Fruit fly (Drosophila melanogaster) whole organism, embryonic: ENCODE measurements around the gene CG14731.

Source experiments
- B-H1 ChIP-seq: fragments of 200-800 bp; sonication (Bioruptor generic); IDR thresholded peaks from 3 replicates; pipeline ENCODE4 v1.3.6; 2022; ENCODE audit warnings: missing biosample characterization, missing genetic modification characterization
- Blimp-1 ChIP-seq: fragments of 200-800 bp; sonication (Bioruptor generic); optimal IDR thresholded peaks from 3 replicates; lab custom pipeline; 2018; ENCODE audit warnings: missing biosample characterization, missing genetic modification characterization, mild to moderate bottlenecking, moderate library complexity, missing genetic modification reagents
- CG10462 ChIP-seq: fragments of 200-800 bp; sonication (Bioruptor generic); optimal IDR thresholded peaks from 2 replicates; lab custom pipeline; 2016; ENCODE audit warnings: missing biosample characterization, missing genetic modification characterization
- CG10959 ChIP-seq: fragments of 200-800 bp; sonication (Bioruptor generic); IDR thresholded peaks from 2 replicates; pipeline ENCODE4 v1.3.6; 2022; ENCODE audit warnings: missing biosample characterization, missing genetic modification characterization
- CG11456 ChIP-seq: fragments of 200-800 bp; sonication (Bioruptor generic); IDR thresholded peaks from 3 replicates; pipeline ENCODE4 v1.3.6; 2022; ENCODE audit warnings: missing biosample characterization, missing genetic modification characterization
- CG11560 ChIP-seq: fragments of 200-800 bp; sonication (Bioruptor generic); IDR thresholded peaks from 3 replicates; pipeline ENCODE4 v1.3.6; 2022; ENCODE audit warnings: missing biosample characterization, missing genetic modification characterization
- CG12236 ChIP-seq: fragments of 200-800 bp; sonication (Bioruptor generic); optimal IDR thresholded peaks from 2 replicates; lab custom pipeline; 2016; ENCODE audit warnings: missing biosample characterization, missing genetic modification characterization
- CG14710 ChIP-seq: fragments of 200-800 bp; sonication (Bioruptor generic); optimal IDR thresholded peaks from 3 replicates; lab custom pipeline; 2019; ENCODE audit warnings: missing biosample characterization, mild to moderate bottlenecking, missing genetic modification characterization, moderate library complexity
- CG15601 ChIP-seq: fragments of 200-800 bp; sonication (Bioruptor generic); optimal IDR thresholded peaks from 3 replicates; lab custom pipeline; 2019; ENCODE audit warnings: missing biosample characterization, mild to moderate bottlenecking, missing genetic modification characterization, moderate library complexity
- CG1647 ChIP-seq: fragments of 200-800 bp; sonication (Bioruptor generic); optimal IDR thresholded peaks from 3 replicates; lab custom pipeline; 2016; ENCODE audit warnings: missing biosample characterization, missing genetic modification characterization
- CG17361 ChIP-seq: fragments of 200-800 bp; sonication (Bioruptor generic); IDR thresholded peaks from 3 replicates; pipeline ENCODE4 v1.3.6; 2022; ENCODE audit warnings: missing biosample characterization, missing genetic modification characterization
- CG17829 ChIP-seq: fragments of 200-800 bp; optimal IDR thresholded peaks from 2 replicates; lab custom pipeline; 2019; ENCODE audit warnings: missing biosample characterization, mild to moderate bottlenecking, missing genetic modification characterization, moderate library complexity
- CG34422 ChIP-seq: fragments of 200-800 bp; sonication (Bioruptor generic); IDR thresholded peaks from 3 replicates; pipeline ENCODE4 v1.3.6; 2022; ENCODE audit warnings: missing biosample characterization, missing genetic modification characterization
- CG3847 ChIP-seq: fragments of 200-800 bp; sonication (Bioruptor generic); IDR thresholded peaks from 2 replicates; pipeline ENCODE4 v1.3.6; 2022; ENCODE audit warnings: missing biosample characterization, missing genetic modification characterization
- CG5245 ChIP-seq: fragments of 200-800 bp; sonication (Bioruptor generic); optimal IDR thresholded peaks from 3 replicates; lab custom pipeline; 2016; ENCODE audit warnings: missing biosample characterization, missing genetic modification characterization
- CG6813 ChIP-seq: fragments of 200-800 bp; sonication (Bioruptor generic); optimal IDR thresholded peaks from 2 replicates; lab custom pipeline; 2017; ENCODE audit warnings: missing biosample characterization, missing genetic modification characterization, mild to moderate bottlenecking, moderate library complexity, missing genetic modification reagents
- CG7357 ChIP-seq: fragments of 200-800 bp; sonication (Bioruptor generic); IDR thresholded peaks from 3 replicates; pipeline ENCODE4 v1.3.6; 2022; ENCODE audit warnings: missing biosample characterization, missing genetic modification characterization
- CG8478 ChIP-seq: fragments of >200 bp; optimal IDR thresholded peaks from 2 replicates; lab custom pipeline; 2018
- CG8944 ChIP-seq: fragments of 200-800 bp; sonication (Bioruptor generic); optimal IDR thresholded peaks from 3 replicates; lab custom pipeline; 2016; ENCODE audit warnings: missing biosample characterization, missing genetic modification characterization
- CG9797 ChIP-seq: fragments of 200-800 bp; sonication (Bioruptor generic); optimal IDR thresholded peaks from 3 replicates; lab custom pipeline; 2018; ENCODE audit warnings: missing biosample characterization, mild to moderate bottlenecking, missing genetic modification characterization
- CrebB ChIP-seq: fragments of 200-800 bp; sonication (Bioruptor generic); optimal IDR thresholded peaks from 3 replicates; lab custom pipeline; 2018; ENCODE audit warnings: missing biosample characterization, mild to moderate bottlenecking, missing genetic modification characterization
- Dad ChIP-seq: fragments of 200-800 bp; sonication (Bioruptor generic); optimal IDR thresholded peaks from 3 replicates; lab custom pipeline; 2016; ENCODE audit warnings: missing biosample characterization, missing genetic modification characterization
- Dll ChIP-seq: fragments of 200-800 bp; sonication (Bioruptor generic); IDR thresholded peaks from 4 replicates; pipeline ENCODE4 v1.3.6; 2022; ENCODE audit warnings: missing biosample characterization, missing genetic modification characterization; ENCODE audit not compliant: partially characterized antibody
- Ets65A ChIP-seq: fragments of 200-800 bp; sonication (Bioruptor generic); peaks from one replicate; lab custom pipeline; 2016; ENCODE audit warnings: missing biosample characterization, missing genetic modification characterization
- H15 ChIP-seq: fragments of 200-800 bp; sonication (Bioruptor generic); IDR thresholded peaks from 3 replicates; pipeline ENCODE4 v1.3.6; 2022; ENCODE audit warnings: missing biosample characterization, missing genetic modification characterization
- Jarid2 ChIP-seq: fragments of 200-800 bp; sonication (Bioruptor generic); optimal IDR thresholded peaks from 3 replicates; lab custom pipeline; 2017; ENCODE audit warnings: mild to moderate bottlenecking, missing biosample characterization, missing genetic modification reagents, missing genetic modification characterization
- Med ChIP-seq: fragments of 200-800 bp; sonication (Bioruptor generic); peaks from one replicate; lab custom pipeline; 2016; ENCODE audit warnings: missing biosample characterization, missing genetic modification characterization, mild to moderate bottlenecking, inconsistent platforms, moderate library complexity
- NC2α ChIP-seq: fragments of 200-800 bp; sonication (Bioruptor generic); optimal IDR thresholded peaks from 2 replicates; lab custom pipeline; 2016; ENCODE audit warnings: missing biosample characterization, missing genetic modification characterization
- NFAT ChIP-seq: fragments of 200-800 bp; sonication (Bioruptor generic); IDR thresholded peaks from 2 replicates; pipeline ENCODE4 v1.3.6; 2022; ENCODE audit warnings: missing biosample characterization, missing genetic modification characterization
- Oaz ChIP-seq: fragments of 200-800 bp; sonication (Bioruptor generic); IDR thresholded peaks from 2 replicates; pipeline ENCODE4 v1.3.6; 2022; ENCODE audit warnings: missing biosample characterization, missing genetic modification characterization
- Ptx1 ChIP-seq: fragments of 200-800 bp; sonication (Bioruptor generic); IDR thresholded peaks from 2 replicates; pipeline ENCODE4 v1.3.6; 2022; ENCODE audit warnings: missing biosample characterization, missing genetic modification characterization
- Scr ChIP-seq: fragments of 200-800 bp; sonication (Bioruptor generic); IDR thresholded peaks from 2 replicates; pipeline ENCODE4 v1.3.6; 2022; ENCODE audit warnings: missing biosample characterization, missing genetic modification characterization; ENCODE audit not compliant: partially characterized antibody
- Side ChIP-seq: fragments of 200-800 bp; sonication (Bioruptor generic); optimal IDR thresholded peaks from 2 replicates; lab custom pipeline; 2016; ENCODE audit warnings: missing biosample characterization, missing genetic modification characterization
- Stat92E ChIP-seq, 3 experiments: fragments of >200 bp in 2 of 3; fragments of 200-800 bp in 1 of 3; sonication (Bioruptor generic) in 1 of 3; optimal IDR thresholded peaks; 2 replicates each; lab custom pipeline; 2017 to 2019; ENCODE audit warnings: missing biosample characterization in 3 of 3, missing genetic modification characterization in 3 of 3, mild to moderate bottlenecking in 1 of 3, moderate library complexity in 1 of 3
- ap ChIP-seq: fragments of 200-800 bp; sonication (Bioruptor generic); IDR thresholded peaks from 2 replicates; pipeline ENCODE4 v1.3.6; 2022; ENCODE audit warnings: missing biosample characterization, missing genetic modification characterization
- bowl ChIP-seq: fragments of 200-800 bp; sonication (Bioruptor generic); IDR thresholded peaks from 2 replicates; pipeline ENCODE4 v1.3.6; 2022; ENCODE audit warnings: missing biosample characterization, missing genetic modification characterization
- crol ChIP-seq: fragments of 200-800 bp; sonication (Bioruptor generic); IDR thresholded peaks from 2 replicates; pipeline ENCODE4 v1.3.6; 2022; ENCODE audit warnings: missing biosample characterization, missing genetic modification characterization
- en ChIP-seq: fragments of 200-800 bp; sonication (Bioruptor generic); optimal IDR thresholded peaks from 2 replicates; lab custom pipeline; 2016; ENCODE audit warnings: missing biosample characterization, missing genetic modification characterization
- exex ChIP-seq: fragments of 200-800 bp; sonication (Bioruptor generic); optimal IDR thresholded peaks from 4 replicates; lab custom pipeline; 2018; ENCODE audit warnings: missing biosample characterization, mild to moderate bottlenecking, missing genetic modification characterization, moderate library complexity
- fd96Cb ChIP-seq: fragments of 200-800 bp; sonication (Bioruptor generic); optimal IDR thresholded peaks from 2 replicates; lab custom pipeline; 2018; ENCODE audit warnings: missing biosample characterization, mild to moderate bottlenecking, missing genetic modification characterization, moderate library complexity
- gfzf ChIP-seq: fragments of 200-800 bp; sonication (Bioruptor generic); optimal IDR thresholded peaks from 2 replicates; lab custom pipeline; 2016; ENCODE audit warnings: missing biosample characterization, mild to moderate bottlenecking, missing genetic modification characterization, moderate library complexity
- luna ChIP-seq: fragments of 200-800 bp; sonication (Bioruptor generic); optimal IDR thresholded peaks from 2 replicates; lab custom pipeline; 2016; ENCODE audit warnings: missing biosample characterization, missing genetic modification characterization
- row ChIP-seq: fragments of 200-800 bp; sonication (Bioruptor generic); IDR thresholded peaks from 3 replicates; pipeline ENCODE4 v1.3.6; 2022; ENCODE audit warnings: missing biosample characterization, missing genetic modification characterization
- sens ChIP-seq: fragments of 200-800 bp; sonication (Bioruptor generic); peaks from one replicate; lab custom pipeline; 2016; ENCODE audit warnings: missing biosample characterization, missing genetic modification characterization
- vnd ChIP-seq: fragments of 200-800 bp; sonication (Bioruptor generic); IDR thresholded peaks from 3 replicates; pipeline ENCODE4 v1.3.6; 2022; ENCODE audit warnings: missing biosample characterization, missing genetic modification characterization; ENCODE audit not compliant: partially characterized antibody
- z ChIP-seq: fragments of 200-800 bp; sonication (Bioruptor generic); IDR thresholded peaks from 3 replicates; pipeline ENCODE4 v1.3.6; 2022; ENCODE audit warnings: missing biosample characterization, missing genetic modification characterization

Gene CG14731

DNA sequence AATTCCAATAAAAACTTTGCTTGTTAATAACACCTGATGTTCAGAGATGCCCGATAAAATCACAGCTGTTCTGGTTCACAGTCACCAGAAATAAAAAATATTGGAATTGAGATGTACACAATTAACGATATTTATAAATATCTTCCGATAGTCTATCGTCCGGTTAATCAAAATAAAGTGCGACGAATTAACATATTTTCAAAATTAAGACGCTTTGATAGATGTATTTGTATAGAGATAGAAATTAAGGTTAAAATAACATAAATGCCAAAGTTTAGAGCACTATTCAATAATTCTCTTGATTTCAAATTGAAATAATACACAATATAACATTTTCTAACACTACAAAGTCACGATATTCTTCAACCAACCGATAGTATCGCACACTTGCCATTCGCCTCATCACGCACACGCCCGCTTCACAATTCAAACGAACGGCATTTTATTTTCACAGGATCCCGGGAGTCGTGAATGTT, 31.7 kb downstream of the CG14731 start, which contains the start of the genes CG3281 and aurA (continued):
- TF ChIP-seq H15 (GFP tag; lab: Robert Waterston, UW) (peak; percentile 38; the same call in 1 of the 3 replicates), en (GFP tag; lab: Kevin White, UChicago) (no peak), Ptx1 (GFP tag; lab: Robert Waterston, UW) (peak; percentile 66), Jarid2 (GFP tag; lab: Kevin White, UChicago) (no peak)

DNA sequence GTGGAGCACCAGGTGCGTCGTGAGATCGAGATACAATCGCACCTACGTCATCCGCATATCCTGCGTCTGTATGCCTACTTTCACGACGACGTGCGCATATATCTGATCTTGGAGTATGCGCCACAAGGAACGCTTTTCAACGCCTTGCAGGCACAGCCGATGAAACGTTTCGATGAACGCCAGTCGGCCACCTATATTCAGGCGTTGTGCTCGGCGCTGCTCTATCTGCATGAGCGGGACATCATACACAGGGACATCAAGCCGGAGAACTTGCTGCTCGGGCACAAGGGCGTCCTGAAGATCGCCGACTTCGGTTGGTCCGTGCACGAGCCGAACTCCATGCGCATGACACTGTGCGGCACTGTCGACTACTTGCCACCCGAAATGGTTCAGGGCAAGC, 32.9 kb downstream of the CG14731 start:
- peak; percentile 88 for TF ChIP-seq Ets65A
- peak; percentile 59 for TF ChIP-seq CG8478 (lab: Kevin White, UChicago)
- TF ChIP-seq Med (GFP tag; lab: Kevin White, UChicago), result peak; percentile 51
- 0 out of 3 replicates have a peak, but pooled peaks have one; percentile 18 for TF ChIP-seq vnd (GFP tag; lab: Robert Waterston, UW)
- TF ChIP-seq NC2α (GFP tag; lab: Kevin White, UChicago), result no peak
- no peak for TF ChIP-seq Oaz
- TF ChIP-seq CG11456, result 0 out of 3 replicates have a peak, but pooled peaks have one; percentile 22
- TF ChIP-seq, all 482 proteins: peak for 5

dm6 chr3R:11967262-11968029, 36.4 kb downstream of the CG14731 start, which contains the start of the genes CG12213 and GC1:
Gene CG12213, minus strand, starts transcription at chr3R:11967691.
Gene GC1, plus strand, starts transcription at chr3R:11967708.
- peak; percentile 88 for TF ChIP-seq sens (GFP tag; lab: Kevin White, UChicago)
- peak; percentile 69 for TF ChIP-seq CG3847 (GFP tag; lab: Robert Waterston, UW)
- TF ChIP-seq row (GFP tag; lab: Robert Waterston, UW), result peak; percentile 82
- no peak for TF ChIP-seq CG5245 (GFP tag; lab: Kevin White, UChicago)
- peak; percentile 65 for TF ChIP-seq CG17829 (tag; lab: Kevin White, UChicago)
- no peak for TF ChIP-seq CG8944 (GFP tag; lab: Kevin White, UChicago)
- TF ChIP-seq exex, result no peak
- no peak for TF ChIP-seq luna (GFP tag; lab: Kevin White, UChicago)
- peak; percentile 99 for TF ChIP-seq Scr (GFP tag; lab: Robert Waterston, UW)
- no peak for TF ChIP-seq z
- no peak for TF ChIP-seq CrebB (tag; lab: Kevin White, UChicago)
- no peak for TF ChIP-seq Stat92E (GFP tag; optimal IDR thresholded peaks at IDR 0.05; lab: Kevin White, UChicago)
- TF ChIP-seq CG6813, result no peak
- TF ChIP-seq CG1647 (GFP tag; lab: Kevin White, UChicago), result peak; percentile 12
- peak; percentile 91 for TF ChIP-seq CG9797 (GFP tag; lab: Kevin White, UChicago)
- TF ChIP-seq CG34422 (GFP tag; lab: Robert Waterston, UW), result 0 out of 3 replicates have a peak, but pooled peaks have one; percentile 12
- no peak for TF ChIP-seq CG10462 (GFP tag; lab: Kevin White, UChicago)
- no peak for TF ChIP-seq fd96Cb
- no peak for TF ChIP-seq CG11560 (tag; lab: Robert Waterston, UW)
- peak; percentile 10 for TF ChIP-seq Dad (GFP tag; lab: Kevin White, UChicago)
- TF ChIP-seq CG7357 (GFP tag; lab: Robert Waterston, UW), result no peak
- TF ChIP-seq Ptx1 (GFP tag; lab: Robert Waterston, UW), result no peak
- TF ChIP-seq B-H1 (GFP tag; lab: Robert Waterston, UW), result no peak
- no peak for TF ChIP-seq Blimp-1 (GFP tag; lab: Kevin White, UChicago)
- TF ChIP-seq ap (GFP tag; lab: Robert Waterston, UW), result no peak
- peak; percentile 93 for TF ChIP-seq gfzf (GFP tag; lab: Kevin White, UChicago)
- peak; percentile 89 for TF ChIP-seq CG14710 (tag; lab: Kevin White, UChicago)
- no peak for TF ChIP-seq CG12236 (GFP tag; lab: Kevin White, UChicago)
- no peak for TF ChIP-seq CG10959 (GFP tag; lab: Robert Waterston, UW)
- TF ChIP-seq Dll, result peak; percentile 99
- 0 out of 2 replicates have a peak, but pooled peaks have one; percentile 28 for TF ChIP-seq NFAT (GFP tag; lab: Robert Waterston, UW)
- TF ChIP-seq CG15601 (tag; lab: Kevin White, UChicago), result peak; percentile 53
- no peak for TF ChIP-seq H15 (GFP tag; lab: Robert Waterston, UW)
- TF ChIP-seq crol (GFP tag; lab: Robert Waterston, UW), result peak; percentile 72
- TF ChIP-seq Side (GFP tag; lab: Kevin White, UChicago), result no peak
- TF ChIP-seq bowl, result no peak
- peak; percentile 61; the same call in 2 of the 3 replicates for TF ChIP-seq CG17361
